Worm (Caenorhabditis elegans) whole organism, L2 larva: Measurements from ENCODE around the gene B0285.6.
A peak's percentile ranks its signal among the peaks of the same experiment; 100 is the strongest.

Source experiments
- C34F6.9 ChIP-seq: fragments of 150-350 bp; optimal IDR thresholded peaks from 2 replicates; lab custom pipeline; 2014; ENCODE audit warnings: missing biosample characterization, missing genetic modification characterization
- F13H6.1 ChIP-seq: sonication (generic microtip); optimal IDR thresholded peaks from 2 replicates; lab custom pipeline; 2016; ENCODE audit warnings: missing genetic modification characterization, missing compliant biosample characterization
- ZK546.5 ChIP-seq: sonication (generic microtip); optimal IDR thresholded peaks from 2 replicates; lab custom pipeline; 2017; ENCODE audit warnings: missing biosample characterization, missing genetic modification characterization
- alr-1 ChIP-seq: fragments of 150-350 bp; optimal IDR thresholded peaks from 2 replicates; lab custom pipeline; 2014; ENCODE audit warnings: missing biosample characterization, missing genetic modification characterization
- blmp-1 ChIP-seq: sonication (generic microtip); optimal IDR thresholded peaks from 2 replicates; lab custom pipeline; 2017; ENCODE audit warnings: missing genetic modification characterization, mild to moderate bottlenecking, missing compliant biosample characterization, antibody characterized with exemption, moderate library complexity; ENCODE audit not compliant: insufficient read depth
- ceh-16 ChIP-seq: fragments of 150-350 bp; optimal IDR thresholded peaks from 2 replicates; lab custom pipeline; 2014; ENCODE audit warnings: missing biosample characterization, missing genetic modification characterization
- ceh-82 ChIP-seq: fragments of 150-350 bp; optimal IDR thresholded peaks from 2 replicates; lab custom pipeline; 2014; ENCODE audit warnings: missing biosample characterization, missing genetic modification characterization
- crh-2 ChIP-seq: sonication (generic microtip); optimal IDR thresholded peaks from 2 replicates; lab custom pipeline; 2017; ENCODE audit warnings: missing biosample characterization, missing genetic modification characterization
- dmd-4 ChIP-seq: sonication (generic microtip); optimal IDR thresholded peaks from 2 replicates; lab custom pipeline; 2017; ENCODE audit warnings: missing biosample characterization, missing genetic modification characterization
- elt-1 ChIP-seq: fragments of 150-350 bp; optimal IDR thresholded peaks from 2 replicates; lab custom pipeline; 2014; ENCODE audit warnings: missing biosample characterization, missing genetic modification characterization
- elt-3 ChIP-seq: sonication (generic microtip); optimal IDR thresholded peaks from 2 replicates; lab custom pipeline; 2017; ENCODE audit warnings: missing biosample characterization, missing genetic modification characterization
- fos-1 ChIP-seq: fragments of 150-350 bp; optimal IDR thresholded peaks from 2 replicates; lab custom pipeline; 2014; ENCODE audit warnings: missing biosample characterization, missing genetic modification characterization
- lin-11 ChIP-seq: fragments of 150-350 bp; sonication (generic microtip); optimal IDR thresholded peaks from 2 replicates; lab custom pipeline; 2014; ENCODE audit warnings: missing biosample characterization, missing genetic modification characterization, inconsistent platforms, mixed read lengths
- lin-39 ChIP-seq: fragments of 150-350 bp; optimal IDR thresholded peaks from 2 replicates; lab custom pipeline; 2014; ENCODE audit warnings: missing biosample characterization, missing genetic modification reagents, missing genetic modification characterization
- lsy-2 ChIP-seq, 2 experiments: fragments of 150-350 bp in 1 of 2; sonication (generic microtip) in 1 of 2; optimal IDR thresholded peaks; 2 replicates each; lab custom pipeline; 2014 to 2017; ENCODE audit warnings: missing biosample characterization in 2 of 2, missing genetic modification characterization in 2 of 2
- mab-5 ChIP-seq: fragments of 150-350 bp; optimal IDR thresholded peaks from 2 replicates; lab custom pipeline; 2014; ENCODE audit warnings: missing biosample characterization, missing genetic modification characterization
- mbf-1 ChIP-seq: sonication (generic microtip); optimal IDR thresholded peaks from 2 replicates; lab custom pipeline; 2017; ENCODE audit warnings: missing biosample characterization, missing genetic modification characterization
- mdl-1 ChIP-seq, 2 experiments: fragments of 150-350 bp in 1 of 2; sonication (generic microtip) in 1 of 2; optimal IDR thresholded peaks; 2 replicates each; lab custom pipeline; 2017; ENCODE audit warnings: missing biosample characterization in 2 of 2, missing genetic modification characterization in 2 of 2
- nhr-129 ChIP-seq: fragments of 150-350 bp; optimal IDR thresholded peaks from 2 replicates; lab custom pipeline; 2014; ENCODE audit warnings: missing biosample characterization, missing genetic modification characterization
- nhr-21 ChIP-seq: fragments of 150-350 bp; optimal IDR thresholded peaks from 2 replicates; lab custom pipeline; 2014; ENCODE audit warnings: missing biosample characterization, missing genetic modification characterization
- nhr-23 ChIP-seq: fragments of 150-350 bp; optimal IDR thresholded peaks from 2 replicates; lab custom pipeline; 2014; ENCODE audit warnings: missing biosample characterization, missing genetic modification reagents, missing genetic modification characterization
- nhr-6 ChIP-seq: fragments of 150-350 bp; optimal IDR thresholded peaks from 2 replicates; lab custom pipeline; 2014; ENCODE audit warnings: missing biosample characterization, missing genetic modification characterization
- nhr-77 ChIP-seq: fragments of 150-350 bp; optimal IDR thresholded peaks from 2 replicates; lab custom pipeline; 2014; ENCODE audit warnings: missing biosample characterization, missing genetic modification characterization
- peb-1 ChIP-seq: fragments of 150-350 bp; optimal IDR thresholded peaks from 2 replicates; lab custom pipeline; 2014; ENCODE audit warnings: missing biosample characterization, missing genetic modification characterization
- sem-4 ChIP-seq: fragments of 150-350 bp; optimal IDR thresholded peaks from 2 replicates; lab custom pipeline; 2014; ENCODE audit warnings: missing biosample characterization, missing genetic modification reagents, missing genetic modification characterization
- sma-3 ChIP-seq: sonication (generic microtip); optimal IDR thresholded peaks from 2 replicates; lab custom pipeline; 2016; ENCODE audit warnings: missing genetic modification reagents, missing genetic modification characterization, missing compliant biosample characterization
- sma-9 ChIP-seq, 2 experiments: fragments of 150-350 bp in 1 of 2; sonication (generic microtip) in 1 of 2; optimal IDR thresholded peaks; 2 replicates each; lab custom pipeline; 2014 to 2016; ENCODE audit warnings: missing genetic modification characterization in 2 of 2, mild to moderate bottlenecking in 1 of 2, missing biosample characterization in 1 of 2, missing compliant biosample characterization in 1 of 2, missing genetic modification reagents in 1 of 2, moderate library complexity in 1 of 2
- snpc-4 ChIP-seq: fragments of 150-350 bp; optimal IDR thresholded peaks from 2 replicates; lab custom pipeline; 2014; ENCODE audit warnings: missing biosample characterization, missing genetic modification characterization
- unc-55 ChIP-seq: fragments of 150-350 bp; sonication (generic microtip); optimal IDR thresholded peaks from 3 replicates; lab custom pipeline; 2014; ENCODE audit warnings: missing biosample characterization, missing genetic modification reagents, missing genetic modification characterization
- unc-62 ChIP-seq: fragments of 150-350 bp; optimal IDR thresholded peaks from 2 replicates; lab custom pipeline; 2014; ENCODE audit warnings: missing biosample characterization, missing genetic modification reagents, missing genetic modification characterization
- zag-1 ChIP-seq: fragments of 150-350 bp; optimal IDR thresholded peaks from 2 replicates; lab custom pipeline; 2014; ENCODE audit warnings: missing biosample characterization, missing genetic modification characterization
- ztf-1 ChIP-seq: fragments of 200-800 bp; sonication (Bioruptor generic); conservative IDR thresholded peaks from 2 replicates; pipeline ENCODE4 v1.3.6; 2022; ENCODE audit warnings: missing genetic modification characterization, missing compliant biosample characterization
- ztf-11 ChIP-seq: sonication (generic microtip); optimal IDR thresholded peaks from 2 replicates; lab custom pipeline; 2017; ENCODE audit warnings: missing biosample characterization, missing genetic modification characterization
- ztf-4 ChIP-seq: fragments of 150-350 bp; optimal IDR thresholded peaks from 2 replicates; lab custom pipeline; 2014; ENCODE audit warnings: missing biosample characterization, missing genetic modification characterization

The B0285.6 gene

ce11 chrIII:4364974-4365373, 15.1 kb downstream of the B0285.6 start, which contains the start of gene ckb-1:
TSS of gene ckb-1 (plus strand) at chrIII:4365274.
- no peak for TF ChIP-seq elt-3 (tag; lab: Kevin White, UChicago)
- TF ChIP-seq dmd-4: no peak
- TF ChIP-seq mbf-1 (tag; lab: Kevin White, UChicago): no peak
- TF ChIP-seq blmp-1 (tag; lab: Kevin White, UChicago): no peak
- TF ChIP-seq lsy-2 (tag; optimal IDR thresholded peaks at IDR 0.05; lab: Kevin White, UChicago): peak in 1 of 2 experiments; percentile 10
- TF ChIP-seq unc-55 (GFP tag; lab: Kevin White, UChicago): peak; percentile 42
- peak; percentile 24 for TF ChIP-seq C34F6.9 (tag; lab: Kevin White, UChicago)
- peak; percentile 29 for TF ChIP-seq fos-1
- TF ChIP-seq ZK546.5: no peak
- TF ChIP-seq, all 48 proteins: peak for 4

ce11 chrIII:4367649-4368048, 17.8 kb downstream of the B0285.6 start, which contains the start of gene ckb-2:
TSS of gene ckb-2 (plus strand) at chrIII:4367949.
- TF ChIP-seq zag-1 (tag; lab: Kevin White, UChicago) (no peak), lin-39 (no peak)

- TF ChIP-seq crh-2 (peak; percentile 43), unc-55 (GFP tag; lab: Kevin White, UChicago) (peak; percentile 14), F13H6.1 (tag; lab: Kevin White, UChicago) (peak; percentile 30), sma-3 (peak; percentile 45), nhr-21 (tag; lab: Kevin White, UChicago) (peak; percentile 39), fos-1 (peak; percentile 64), nhr-129 (tag; lab: Kevin White, UChicago) (peak; percentile 63), C34F6.9 (tag; lab: Kevin White, UChicago) (peak; percentile 15)
Measured at ce11 chrIII:4369381-4369809, 19.5 kb downstream of the B0285.6 start.

- no peak for TF ChIP-seq ceh-82
- TF ChIP-seq nhr-6 (tag; lab: Kevin White, UChicago): no peak
- TF ChIP-seq ZK546.5: no peak
Measured at ce11 chrIII:4370585-4370984, 20.7 kb downstream of the B0285.6 start, which contains the start of gene ckb-3. TSS of gene ckb-3 (plus strand) at chrIII:4370885.

ce11 chrIII:4372894-4373293, 23.0 kb downstream of the B0285.6 start:
- TF ChIP-seq ceh-16 (tag; lab: Kevin White, UChicago) (no peak), lin-11 (tag; lab: Kevin White, UChicago) (no peak), nhr-77 (tag; lab: Kevin White, UChicago) (no peak), elt-1 (tag; lab: Kevin White, UChicago) (no peak), crh-2 (no peak), lsy-2 (tag; optimal IDR thresholded peaks at IDR 0.05; lab: Kevin White, UChicago) (no peak), sem-4 (no peak), nhr-129 (tag; lab: Kevin White, UChicago) (no peak), unc-62 (GFP tag; lab: Kevin White, UChicago) (no peak), ztf-1 (GFP tag; lab: Robert Waterston, UW) (no peak), F13H6.1 (tag; lab: Kevin White, UChicago) (no peak), mdl-1 (tag; optimal IDR thresholded peaks at IDR 0.05; lab: Kevin White, UChicago) (no peak), nhr-23 (tag; lab: Kevin White, UChicago) (no peak), mab-5 (tag; lab: Kevin White, UChicago) (no peak), mbf-1 (tag; lab: Kevin White, UChicago) (no peak), sma-9 (GFP tag; optimal IDR thresholded peaks at IDR 0.05; lab: Kevin White, UChicago) (no peak), sma-9 (tag; optimal IDR thresholded peaks at IDR 0.05; lab: Kevin White, UChicago) (no peak), peb-1 (tag; lab: Kevin White, UChicago) (no peak), unc-55 (GFP tag; lab: Kevin White, UChicago) (no peak), sma-3 (no peak), ztf-4 (no peak)

- TF ChIP-seq elt-3 (tag; lab: Kevin White, UChicago) (no peak), snpc-4 (no peak), ztf-11 (tag; lab: Kevin White, UChicago) (no peak), alr-1 (no peak), sma-9 (GFP tag; optimal IDR thresholded peaks at IDR 0.05; lab: Kevin White, UChicago) (no peak), sma-9 (tag; optimal IDR thresholded peaks at IDR 0.05; lab: Kevin White, UChicago) (no peak), fos-1 (no peak), sem-4 (no peak), mdl-1 (tag; optimal IDR thresholded peaks at IDR 0.05; lab: Kevin White, UChicago) (no peak)
Measured at ce11 chrIII:4374854-4375253, 25.0 kb downstream of the B0285.6 start, which contains the start of gene pals-26. TSS of gene pals-26 (plus strand) at chrIII:4375154.
